Fruit fly (Drosophila melanogaster): ENCODE data around the gene squ.

The squ gene

DNA sequence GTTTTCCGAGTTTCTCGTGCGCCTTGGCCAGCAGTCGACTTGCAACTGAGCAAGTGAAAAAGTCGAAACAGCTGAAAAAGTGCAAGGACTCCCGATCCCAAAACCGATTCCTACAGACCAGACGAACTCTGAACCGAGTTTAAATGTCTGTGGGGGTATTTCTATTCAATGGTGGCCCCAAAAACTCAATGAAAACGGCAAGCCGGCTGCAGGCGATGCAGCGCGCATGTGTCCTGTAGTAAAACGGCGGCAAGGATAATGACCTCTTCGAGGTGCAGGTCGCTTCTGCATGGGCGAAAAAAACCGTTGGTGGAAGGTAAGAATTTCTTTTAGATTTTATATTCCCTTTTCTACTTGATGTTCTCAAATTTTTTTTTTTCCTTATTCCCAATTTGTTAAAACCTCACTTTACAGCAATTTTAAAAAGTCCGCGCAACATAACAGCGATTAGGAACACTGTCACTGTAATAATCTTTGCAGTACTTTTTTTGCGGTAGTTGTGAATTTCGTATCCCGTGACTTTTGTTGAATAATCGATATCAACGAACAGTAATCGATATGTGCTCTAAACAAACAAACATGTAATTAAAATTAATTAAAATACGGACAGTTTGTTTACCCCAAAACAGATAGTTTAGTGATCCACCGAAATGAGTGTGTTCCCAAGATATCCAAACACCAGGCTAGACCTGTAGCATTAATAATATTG is 3.0 kb upstream of the squ start, which contains the start of the genes Trpgamma and her (continued):
- no peak for TF ChIP-seq CG7372 (GFP tag; IDR thresholded peaks at IDR 0.05)
- TF ChIP-seq CG17361 (GFP tag; IDR thresholded peaks at IDR 0.05) = no peak
- TF ChIP-seq crc (GFP tag; optimal IDR thresholded peaks at IDR 0.05) = no peak
- no peak for TF ChIP-seq kah (GFP tag; optimal IDR thresholded peaks at IDR 0.05)
- no peak for TF ChIP-seq Ada2b (GFP tag; IDR thresholded peaks at IDR 0.05)
- TF ChIP-seq CG30403 (GFP tag; optimal IDR thresholded peaks at IDR 0.05) = peak; percentile 0
- TF ChIP-seq CG18476 (GFP tag; optimal IDR thresholded peaks at IDR 0.05) = no peak
- no peak for TF ChIP-seq tio (GFP tag; optimal IDR thresholded peaks at IDR 0.05)
- TF ChIP-seq CG32532 (GFP tag; IDR thresholded peaks at IDR 0.05) = no peak
- TF ChIP-seq CG2120 (GFP tag; optimal IDR thresholded peaks at IDR 0.05) = peak; percentile 40
- TF ChIP-seq CG6254 (GFP tag; optimal IDR thresholded peaks at IDR 0.05) = no peak
- TF ChIP-seq Nf-YB (GFP tag; optimal IDR thresholded peaks at IDR 0.05) = no peak
- TF ChIP-seq CG6654 (GFP tag; optimal IDR thresholded peaks at IDR 0.05) = no peak
- no peak for TF ChIP-seq Xbp1 (GFP tag; optimal IDR thresholded peaks at IDR 0.05)
- peak; percentile 93 for TF ChIP-seq unc-4 (GFP tag; IDR thresholded peaks at IDR 0.05; ENCODE audit: partially characterized antibody)
- no peak for TF ChIP-seq klu (GFP tag; IDR thresholded peaks at IDR 0.05)
- TF ChIP-seq CG2202 (tag; optimal IDR thresholded peaks at IDR 0.05) = no peak
- no peak for TF ChIP-seq HHEX (GFP tag; optimal IDR thresholded peaks at IDR 0.05)
- TF ChIP-seq CG14667 (GFP tag; IDR thresholded peaks at IDR 0.05) = no peak
- no peak for TF ChIP-seq CG30431 (GFP tag; optimal IDR thresholded peaks at IDR 0.05)
- no peak for TF ChIP-seq sc (optimal IDR thresholded peaks at IDR 0.05)
- TF ChIP-seq sc (GFP tag; optimal IDR thresholded peaks at IDR 0.05) = no peak
- TF ChIP-seq inv (GFP tag; IDR thresholded peaks at IDR 0.05; ENCODE audit: partially characterized antibody) = peak; percentile 85
- no peak for TF ChIP-seq dmrt99B (tag; optimal IDR thresholded peaks at IDR 0.05)
- TF ChIP-seq CG18262 (tag; optimal IDR thresholded peaks at IDR 0.05) = no peak
- TF ChIP-seq eyg (GFP tag; optimal IDR thresholded peaks at IDR 0.05) = no peak
- peak; percentile 46 for TF ChIP-seq CG7928 (GFP tag; optimal IDR thresholded peaks at IDR 0.05)
- no peak for TF ChIP-seq fru (optimal IDR thresholded peaks at IDR 0.05)
- no peak for TF ChIP-seq B-H1 (GFP tag; IDR thresholded peaks at IDR 0.05)
- TF ChIP-seq CG8944 (GFP tag; optimal IDR thresholded peaks at IDR 0.05) = no peak
- TF ChIP-seq CG15601 (tag; optimal IDR thresholded peaks at IDR 0.05) = no peak
- TF ChIP-seq C15 (GFP tag; IDR thresholded peaks at IDR 0.05) = no peak
- TF ChIP-seq CG30020 (tag; optimal IDR thresholded peaks at IDR 0.05) = peak; percentile 41
- no peak for TF ChIP-seq tx (GFP tag; optimal IDR thresholded peaks at IDR 0.05)
- TF ChIP-seq Mes4 (GFP tag; optimal IDR thresholded peaks at IDR 0.05) = no peak
- no peak for TF ChIP-seq CG10462 (GFP tag; optimal IDR thresholded peaks at IDR 0.05)
- peak; percentile 91 for TF ChIP-seq Scr (GFP tag; IDR thresholded peaks at IDR 0.05; ENCODE audit: partially characterized antibody)
- peak; percentile 58 for TF ChIP-seq ewg (GFP tag; optimal IDR thresholded peaks at IDR 0.05)
- peak; percentile 2 for TF ChIP-seq tin (GFP tag; optimal IDR thresholded peaks at IDR 0.05)
- no peak for TF ChIP-seq CG31388 (GFP tag; optimal IDR thresholded peaks at IDR 0.05)
- no peak for TF ChIP-seq CG4404 (GFP tag; IDR thresholded peaks at IDR 0.05)
- no peak for TF ChIP-seq CG1832 (GFP tag; optimal IDR thresholded peaks at IDR 0.05)
- TF ChIP-seq Atf3 (GFP tag; optimal IDR thresholded peaks at IDR 0.05) = no peak
- TF ChIP-seq CG32767 (GFP tag; IDR thresholded peaks at IDR 0.05) = no peak
- peak; percentile 56 for TF ChIP-seq YL-1 (GFP tag; optimal IDR thresholded peaks at IDR 0.05)
- no peak for TF ChIP-seq ssp (GFP tag; IDR thresholded peaks at IDR 0.05)
- TF ChIP-seq amos (GFP tag; IDR thresholded peaks at IDR 0.05; ENCODE audit: partially characterized antibody) = peak; percentile 91
- no peak for TF ChIP-seq CG11456 (GFP tag; IDR thresholded peaks at IDR 0.05)
- TF ChIP-seq CG17186 (GFP tag; optimal IDR thresholded peaks at IDR 0.05) = peak; percentile 11
- no peak for TF ChIP-seq HLHmδ (GFP tag; optimal IDR thresholded peaks at IDR 0.05)
- no peak for TF ChIP-seq Fer2 (tag; optimal IDR thresholded peaks at IDR 0.05)

All from whole organism, embryonic.